Fruit fly (Drosophila melanogaster): ENCODE data around the gene CG13287.
A peak's percentile ranks its signal among the peaks of the same experiment; 100 is the strongest.

The CG13287 gene

dm6 chr3L:5869614-5870204 is 12.4 kb upstream of the CG13287 start (continued):
- TF ChIP-seq CG8478 (optimal IDR thresholded peaks at IDR 0.05) (peak; percentile 85), bcd (GFP tag; optimal IDR thresholded peaks at IDR 0.05) (peak; percentile 54), h (optimal IDR thresholded peaks at IDR 0.05) (no peak), fd3F (GFP tag; optimal IDR thresholded peaks at IDR 0.05) (peak; percentile 46), cas (GFP tag; IDR thresholded peaks at IDR 0.05) (0 out of 2 replicates have a peak, but pooled peaks have one; percentile 43), nom (GFP tag; optimal IDR thresholded peaks at IDR 0.05) (no peak), bbx (GFP tag; IDR thresholded peaks at IDR 0.05; ENCODE audit: partially characterized antibody) (peak; percentile 46; the same call in 1 of the 2 replicates), Ptx1 (GFP tag; IDR thresholded peaks at IDR 0.05) (peak; percentile 86), chinmo (GFP tag; IDR thresholded peaks at IDR 0.05; ENCODE audit: partially characterized antibody) (peak; percentile 67; the same call in 1 of the 4 replicates), lilli (GFP tag; optimal IDR thresholded peaks at IDR 0.05) (peak; percentile 53), Sox100B (GFP tag; optimal IDR thresholded peaks at IDR 0.05) (no peak), CG4854 (GFP tag; optimal IDR thresholded peaks at IDR 0.05) (peak; percentile 60), Ravus (GFP tag; IDR thresholded peaks at IDR 0.05) (no peak), schlank (tag; optimal IDR thresholded peaks at IDR 0.05) (no peak), TFAM (GFP tag; optimal IDR thresholded peaks at IDR 0.05) (peak; percentile 21), CG7271 (tag; optimal IDR thresholded peaks at IDR 0.05) (no peak), Vsx1 (GFP tag; optimal IDR thresholded peaks at IDR 0.05) (no peak), CG18619 (GFP tag; optimal IDR thresholded peaks at IDR 0.05) (no peak), Hr51 (GFP tag; optimal IDR thresholded peaks at IDR 0.05) (peak in 1 of 2 experiments; percentile 31), luna (GFP tag; optimal IDR thresholded peaks at IDR 0.05) (no peak), pb (GFP tag; optimal IDR thresholded peaks at IDR 0.05) (peak; percentile 63), ap (GFP tag; IDR thresholded peaks at IDR 0.05) (peak; percentile 52), CG10267 (tag; optimal IDR thresholded peaks at IDR 0.05) (peak; percentile 82), disco-r (GFP tag; optimal IDR thresholded peaks at IDR 0.05) (no peak), zen2 (GFP tag; IDR thresholded peaks at IDR 0.05; ENCODE audit: partially characterized antibody) (no peak), tio (GFP tag; optimal IDR thresholded peaks at IDR 0.05) (peak; percentile 15), croc (GFP tag; conservative IDR thresholded peaks at IDR 0.05) (peak; percentile 68), Sry-δ (GFP tag; optimal IDR thresholded peaks at IDR 0.05) (peak; percentile 55), Oaz (GFP tag; IDR thresholded peaks at IDR 0.05) (0 out of 2 replicates have a peak, but pooled peaks have one; percentile 13), row (GFP tag; IDR thresholded peaks at IDR 0.05) (peak; percentile 24; the same call in 1 of the 3 replicates), CG10462 (GFP tag; optimal IDR thresholded peaks at IDR 0.05) (no peak), bsh (GFP tag; optimal IDR thresholded peaks at IDR 0.05) (peak in 1 of 2 experiments; percentile 37), unpg (GFP tag; optimal IDR thresholded peaks at IDR 0.05) (peak; percentile 54), CG12104 (GFP tag; optimal IDR thresholded peaks at IDR 0.05) (peak; percentile 36), sim (GFP tag; IDR thresholded peaks at IDR 0.05) (no peak), D19A (tag; optimal IDR thresholded peaks at IDR 0.05) (peak; percentile 29), CG33557 (GFP tag; optimal IDR thresholded peaks at IDR 0.05) (peak; percentile 35), CG13296 (GFP tag; optimal IDR thresholded peaks at IDR 0.05) (no peak), br (optimal IDR thresholded peaks at IDR 0.05) (no peak), CG1603 (tag; optimal IDR thresholded peaks at IDR 0.05) (peak; percentile 63), pzg (GFP tag; optimal IDR thresholded peaks at IDR 0.05) (peak; percentile 31), sisA (GFP tag; IDR thresholded peaks at IDR 0.05) (peak; percentile 83), CG9727 (GFP tag; optimal IDR thresholded peaks at IDR 0.05) (no peak), ase (GFP tag; IDR thresholded peaks at IDR 0.05) (peak; percentile 80), Oli (tag; optimal IDR thresholded peaks at IDR 0.05) (peak; percentile 20), CG4424 (GFP tag; optimal IDR thresholded peaks at IDR 0.05) (peak; percentile 74), CG10274 (GFP tag; optimal IDR thresholded peaks at IDR 0.05) (no peak), CG11560 (tag; IDR thresholded peaks at IDR 0.05) (peak; percentile 69; the same call in 2 of the 3 replicates), corto (GFP tag; optimal IDR thresholded peaks at IDR 0.05) (no peak), CG10654 (GFP tag; optimal IDR thresholded peaks at IDR 0.05) (peak; percentile 84)

All from whole organism, embryonic.